Fruit fly (Drosophila melanogaster): ENCODE measurements around the gene CG34043.
A peak's percentile ranks its signal among the peaks of the same experiment; 100 is the strongest.

The CG34043 gene

dm6 chr2L:10278658-10279057 lies 2.0 kb downstream of the CG34043 start, which contains the start of gene Utx (continued):
- TF ChIP-seq Ets97D (GFP tag; optimal IDR thresholded peaks at IDR 0.05) (peak; percentile 50), CG2129 (GFP tag; IDR thresholded peaks at IDR 0.05; ENCODE audit: partially characterized antibody) (peak; percentile 39; the same call in 1 of the 2 replicates), CG30020 (tag; optimal IDR thresholded peaks at IDR 0.05) (peak; percentile 96), vnd (GFP tag; IDR thresholded peaks at IDR 0.05; ENCODE audit: partially characterized antibody) (peak; percentile 76), CG2678 (tag; optimal IDR thresholded peaks at IDR 0.05) (no peak), CG42726 (GFP tag; IDR thresholded peaks at IDR 0.05; ENCODE audit: partially characterized antibody) (peak; percentile 91), CG4617 (GFP tag; optimal IDR thresholded peaks at IDR 0.05; ENCODE audit: borderline replicate concordance) (peak; percentile 55), maf-S (GFP tag; optimal IDR thresholded peaks at IDR 0.05) (no peak), CG15269 (tag; optimal IDR thresholded peaks at IDR 0.05) (no peak), CG14710 (tag; optimal IDR thresholded peaks at IDR 0.05) (peak; percentile 56), sna (GFP tag; IDR thresholded peaks at IDR 0.05; ENCODE audit: partially characterized antibody) (peak; percentile 61; the same call in 1 of the 2 replicates), tna (GFP tag; IDR thresholded peaks at IDR 0.05; ENCODE audit: partially characterized antibody) (peak; percentile 69), chinmo (GFP tag; IDR thresholded peaks at IDR 0.05; ENCODE audit: partially characterized antibody) (0 out of 4 replicates have a peak, but pooled peaks have one; percentile 49), btn (GFP tag; optimal IDR thresholded peaks at IDR 0.05) (no peak), E2f2 (GFP tag; IDR thresholded peaks at IDR 0.05) (peak; percentile 79), emc (GFP tag; optimal IDR thresholded peaks at IDR 0.05) (no peak), HmgZ (tag; optimal IDR thresholded peaks at IDR 0.05) (peak; percentile 3), CG10267 (tag; optimal IDR thresholded peaks at IDR 0.05) (peak; percentile 24), cg (GFP tag; optimal IDR thresholded peaks at IDR 0.05) (no peak), mld (GFP tag; IDR thresholded peaks at IDR 0.05; ENCODE audit: partially characterized antibody) (peak; percentile 66; the same call in 1 of the 3 replicates), Med (GFP tag) (no peak), BEAF-32 (GFP tag; optimal IDR thresholded peaks at IDR 0.05) (peak; percentile 88), Rfx (GFP tag; IDR thresholded peaks at IDR 0.05) (peak; percentile 39; the same call in 1 of the 2 replicates), odd (GFP tag; optimal IDR thresholded peaks at IDR 0.05) (no peak), Doc3 (GFP tag; IDR thresholded peaks at IDR 0.05; ENCODE audit: partially characterized antibody) (peak; percentile 79), CG1024 (GFP tag; IDR thresholded peaks at IDR 0.05) (peak; percentile 81), CG6791 (GFP tag; IDR thresholded peaks at IDR 0.05; ENCODE audit: partially characterized antibody) (peak; percentile 91), ato (GFP tag; IDR thresholded peaks at IDR 0.05; ENCODE audit: partially characterized antibody) (peak; percentile 62), Dref (GFP tag; IDR thresholded peaks at IDR 0.05) (peak; percentile 80), cato (GFP tag; optimal IDR thresholded peaks at IDR 0.05; ENCODE audit: borderline replicate concordance) (no peak), MBD-R2 (GFP tag; IDR thresholded peaks at IDR 0.05) (peak; percentile 33; the same call in 1 of the 2 replicates), CG16813 (GFP tag; IDR thresholded peaks at IDR 0.05; ENCODE audit: partially characterized antibody) (peak; percentile 89), CG7963 (GFP tag; IDR thresholded peaks at IDR 0.05; ENCODE audit: partially characterized antibody) (peak; percentile 51; the same call in 1 of the 3 replicates), amos (GFP tag; IDR thresholded peaks at IDR 0.05; ENCODE audit: partially characterized antibody) (peak; percentile 91), CG12659 (GFP tag; optimal IDR thresholded peaks at IDR 0.05) (peak; percentile 45), CG13287 (GFP tag; IDR thresholded peaks at IDR 0.05; ENCODE audit: partially characterized antibody) (peak; percentile 84), CG6272 (GFP tag; IDR thresholded peaks at IDR 0.05) (no peak), Dll (GFP tag; IDR thresholded peaks at IDR 0.05; ENCODE audit: partially characterized antibody) (peak; percentile 74), slou (GFP tag; optimal IDR thresholded peaks at IDR 0.05) (no peak), hbn (GFP tag; IDR thresholded peaks at IDR 0.05; ENCODE audit: partially characterized antibody) (peak; percentile 72), CG2116 (GFP tag; optimal IDR thresholded peaks at IDR 0.05) (peak; percentile 49), Dbx (GFP tag; IDR thresholded peaks at IDR 0.05) (peak; percentile 23; the same call in 1 of the 3 replicates), row (GFP tag; IDR thresholded peaks at IDR 0.05) (peak; percentile 87), Opbp (GFP tag; IDR thresholded peaks at IDR 0.05; ENCODE audit: partially characterized antibody) (peak; percentile 92), bbx (GFP tag; IDR thresholded peaks at IDR 0.05; ENCODE audit: partially characterized antibody) (peak; percentile 87), mam (GFP tag; optimal IDR thresholded peaks at IDR 0.05) (peak; percentile 4), CG30403 (GFP tag; optimal IDR thresholded peaks at IDR 0.05) (peak; percentile 1)
